Worm (Caenorhabditis elegans): Measurements from ENCODE around the gene T26E4.3.
"Not testable (repeated sequence)": the region's sequence is repeated elsewhere in the genome, so short reads cannot be mapped to it uniquely, and the experiment has no call there.

Gene T26E4.3

DNA sequence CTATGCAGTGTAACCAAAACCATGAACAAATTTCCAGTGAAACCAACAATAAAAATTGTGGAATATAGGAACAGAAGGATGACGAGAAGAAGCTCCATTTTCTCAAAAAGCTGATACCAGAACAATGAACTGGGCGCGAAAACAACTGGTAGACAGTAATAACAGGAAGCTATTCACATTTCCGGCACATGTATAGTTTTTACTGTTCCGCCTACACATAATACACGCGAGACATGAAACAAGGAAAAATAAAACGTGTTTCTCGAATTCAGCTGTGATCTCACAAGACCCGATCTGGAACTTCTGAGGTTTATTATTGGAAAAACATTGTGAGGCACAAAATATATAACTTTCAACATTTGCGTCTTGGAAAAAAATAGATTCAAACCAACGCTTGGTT is 26.9 kb downstream of the T26E4.3 start, which contains the start of gene srsx-36:
TSS of gene srsx-36 (minus strand) at position 101 of the 400 bp plus-strand sequence.
- TF ChIP-seq flt-1 (GFP tag; IDR thresholded peaks at IDR 0.05): no peak
- TF ChIP-seq med-1 (GFP tag; optimal IDR thresholded peaks at IDR 0.05; ENCODE audit: insufficient read depth): no peak
- no peak for TF ChIP-seq ztf-29 (GFP tag; IDR thresholded peaks at IDR 0.05)
- TF ChIP-seq ztf-23 (GFP tag; IDR thresholded peaks at IDR 0.05): no peak
- no peak for TF ChIP-seq klf-2 (GFP tag; conservative IDR thresholded peaks at IDR 0.05)
- TF ChIP-seq tab-1 (GFP tag; IDR thresholded peaks at IDR 0.05): no peak
- no peak for TF ChIP-seq T22C8.4 (GFP tag; IDR thresholded peaks at IDR 0.05)
- no peak for TF ChIP-seq cog-1 (tag; optimal IDR thresholded peaks at IDR 0.05)

DNA sequence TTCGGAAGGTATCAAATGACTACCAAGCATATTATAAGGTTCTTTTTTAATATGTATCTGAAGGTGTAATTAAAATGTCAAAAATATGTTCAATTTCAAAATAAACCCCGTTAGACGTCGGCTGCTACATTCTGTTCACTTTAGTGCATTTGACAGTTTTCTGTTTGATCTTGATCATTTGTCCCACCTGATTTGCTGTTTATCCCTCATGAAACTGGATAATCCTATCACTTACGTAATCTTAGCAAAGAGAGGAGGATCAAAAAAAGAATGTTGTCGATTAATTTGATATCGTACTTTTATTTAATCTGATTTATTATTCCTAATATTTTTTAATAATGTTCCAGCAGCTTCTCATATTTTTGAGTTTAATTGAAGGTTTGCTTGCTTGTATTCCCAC is 27.9 kb downstream of the T26E4.3 start, which contains the start of gene F54B8.1:
TSS of gene F54B8.1 (plus strand) at position 301 of the 400 bp plus-strand sequence.
- no peak for TF ChIP-seq klf-2 (GFP tag; conservative IDR thresholded peaks at IDR 0.05)
- no peak for TF ChIP-seq ztf-23 (GFP tag; IDR thresholded peaks at IDR 0.05)
- no peak for TF ChIP-seq flt-1 (GFP tag; IDR thresholded peaks at IDR 0.05)

DNA sequence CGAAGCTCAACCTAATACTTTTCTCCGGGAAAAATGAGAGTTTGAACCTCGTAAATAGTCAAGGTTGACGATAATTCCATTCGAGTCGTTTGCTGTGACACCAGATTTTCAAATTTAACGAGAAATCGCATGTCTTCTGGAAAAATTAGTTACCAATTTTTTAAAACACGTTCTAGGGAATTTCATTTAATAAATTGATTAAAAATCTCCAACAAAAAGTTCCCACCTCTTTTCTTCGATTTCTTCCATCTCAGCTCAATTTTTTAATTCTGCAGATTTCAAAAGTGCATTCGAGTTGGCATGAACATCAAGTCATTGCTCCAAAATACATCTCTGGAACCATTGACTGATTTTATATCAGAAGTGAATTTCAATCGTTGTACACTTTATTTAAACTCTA is 29.4 kb downstream of the T26E4.3 start, which contains the start of gene nhr-282:
TSS of gene nhr-282 (plus strand) at position 301 of the 400 bp plus-strand sequence.
- not testable (repeated sequence) for TF ChIP-seq cog-1 (tag; optimal IDR thresholded peaks at IDR 0.05); T22C8.4 (GFP tag; IDR thresholded peaks at IDR 0.05); flt-1 (GFP tag; IDR thresholded peaks at IDR 0.05)

- TF ChIP-seq tab-1 (GFP tag; IDR thresholded peaks at IDR 0.05) (no peak), ref-1 (GFP tag; conservative IDR thresholded peaks at IDR 0.05) (no peak), cog-1 (tag; optimal IDR thresholded peaks at IDR 0.05) (no peak), ztf-23 (GFP tag; IDR thresholded peaks at IDR 0.05) (no peak), flt-1 (GFP tag; IDR thresholded peaks at IDR 0.05) (no peak), klf-2 (GFP tag; conservative IDR thresholded peaks at IDR 0.05) (no peak), med-1 (GFP tag; optimal IDR thresholded peaks at IDR 0.05; ENCODE audit: insufficient read depth) (no peak), T22C8.4 (GFP tag; IDR thresholded peaks at IDR 0.05) (no peak), ztf-29 (GFP tag; IDR thresholded peaks at IDR 0.05) (no peak)
Measured at ce11 chrV:15815962-15816432, 33.4 kb downstream of the T26E4.3 start, which contains the start of the genes fbxa-69 and F54B8.4. TSS of gene fbxa-69 (minus strand) at chrV:15815971. TSS of gene F54B8.4 (plus strand) at chrV:15816382.

- TF ChIP-seq cog-1 (tag; optimal IDR thresholded peaks at IDR 0.05): no peak
- no peak for TF ChIP-seq ztf-29 (GFP tag; IDR thresholded peaks at IDR 0.05)
- TF ChIP-seq tab-1 (GFP tag; IDR thresholded peaks at IDR 0.05): no peak
- TF ChIP-seq ztf-23 (GFP tag; IDR thresholded peaks at IDR 0.05): no peak
- no peak for TF ChIP-seq T22C8.4 (GFP tag; IDR thresholded peaks at IDR 0.05)
- no peak for TF ChIP-seq med-1 (GFP tag; optimal IDR thresholded peaks at IDR 0.05; ENCODE audit: insufficient read depth)
- no peak for TF ChIP-seq klf-2 (GFP tag; conservative IDR thresholded peaks at IDR 0.05)
- TF ChIP-seq flt-1 (GFP tag; IDR thresholded peaks at IDR 0.05): no peak
- TF ChIP-seq ref-1 (GFP tag; conservative IDR thresholded peaks at IDR 0.05): no peak
Measured at ce11 chrV:15817746-15818145, 35.2 kb downstream of the T26E4.3 start, which contains the start of gene abf-3. TSS of gene abf-3 (minus strand) at chrV:15817846.

- TF ChIP-seq med-1 (GFP tag; optimal IDR thresholded peaks at IDR 0.05; ENCODE audit: insufficient read depth) (no peak), cog-1 (tag; optimal IDR thresholded peaks at IDR 0.05) (no peak), ztf-29 (GFP tag; IDR thresholded peaks at IDR 0.05) (no peak), ztf-23 (GFP tag; IDR thresholded peaks at IDR 0.05) (no peak), tab-1 (GFP tag; IDR thresholded peaks at IDR 0.05) (no peak), klf-2 (GFP tag; conservative IDR thresholded peaks at IDR 0.05) (no peak), flt-1 (GFP tag; IDR thresholded peaks at IDR 0.05) (no peak), T22C8.4 (GFP tag; IDR thresholded peaks at IDR 0.05) (no peak), ref-1 (GFP tag; conservative IDR thresholded peaks at IDR 0.05) (no peak)
Measured at ce11 chrV:15819983-15820382, 37.4 kb downstream of the T26E4.3 start, which contains the start of gene srbc-48. TSS of gene srbc-48 (plus strand) at chrV:15820283.

- TF ChIP-seq med-1 (GFP tag; optimal IDR thresholded peaks at IDR 0.05; ENCODE audit: insufficient read depth) (no peak), ztf-23 (GFP tag; IDR thresholded peaks at IDR 0.05) (no peak), ref-1 (GFP tag; conservative IDR thresholded peaks at IDR 0.05) (no peak), klf-2 (GFP tag; conservative IDR thresholded peaks at IDR 0.05) (no peak), flt-1 (GFP tag; IDR thresholded peaks at IDR 0.05) (no peak), T22C8.4 (GFP tag; IDR thresholded peaks at IDR 0.05) (no peak), cog-1 (tag; optimal IDR thresholded peaks at IDR 0.05) (no peak), tab-1 (GFP tag; IDR thresholded peaks at IDR 0.05) (no peak), ztf-29 (GFP tag; IDR thresholded peaks at IDR 0.05) (no peak)
Measured at ce11 chrV:15821398-15821797, 38.8 kb downstream of the T26E4.3 start, which contains the start of gene srbc-49. TSS of gene srbc-49 (plus strand) at chrV:15821698.

- TF ChIP-seq T22C8.4 (GFP tag; IDR thresholded peaks at IDR 0.05): no peak
- no peak for TF ChIP-seq ztf-29 (GFP tag; IDR thresholded peaks at IDR 0.05)
- TF ChIP-seq tab-1 (GFP tag; IDR thresholded peaks at IDR 0.05): no peak
- TF ChIP-seq klf-2 (GFP tag; conservative IDR thresholded peaks at IDR 0.05): no peak
- no peak for TF ChIP-seq cog-1 (tag; optimal IDR thresholded peaks at IDR 0.05)
- TF ChIP-seq ztf-23 (GFP tag; IDR thresholded peaks at IDR 0.05): no peak
- no peak for TF ChIP-seq ref-1 (GFP tag; conservative IDR thresholded peaks at IDR 0.05)
- TF ChIP-seq med-1 (GFP tag; optimal IDR thresholded peaks at IDR 0.05; ENCODE audit: insufficient read depth): no peak
- no peak for TF ChIP-seq flt-1 (GFP tag; IDR thresholded peaks at IDR 0.05)
Measured at ce11 chrV:15824866-15825265, 42.3 kb downstream of the T26E4.3 start, which contains the start of gene srbc-50. TSS of gene srbc-50 (minus strand) at chrV:15824966.

DNA sequence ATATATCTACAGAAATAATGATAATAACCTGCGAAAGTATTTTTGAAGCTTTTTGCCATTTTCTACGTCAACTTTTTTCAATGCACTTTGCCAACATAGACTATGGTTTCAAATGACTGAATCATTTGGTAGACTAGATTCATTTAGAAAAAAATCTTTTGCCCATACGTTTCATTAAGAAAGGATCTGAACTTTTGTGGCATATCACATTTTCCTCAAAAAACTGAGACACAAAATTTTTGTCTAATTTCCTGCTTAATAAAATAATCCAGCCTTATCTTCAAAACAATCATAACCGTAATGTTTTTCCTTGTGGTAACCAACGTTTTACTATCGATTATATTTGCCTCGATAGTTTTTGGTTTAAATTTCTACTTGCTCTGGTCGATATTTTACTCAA is 43.5 kb downstream of the T26E4.3 start, which contains the start of gene srbc-51:
TSS of gene srbc-51 (plus strand) at position 301 of the 400 bp plus-strand sequence.
- no peak for TF ChIP-seq T22C8.4 (GFP tag; IDR thresholded peaks at IDR 0.05)
- no peak for TF ChIP-seq tab-1 (GFP tag; IDR thresholded peaks at IDR 0.05)
- TF ChIP-seq ztf-23 (GFP tag; IDR thresholded peaks at IDR 0.05): no peak
- no peak for TF ChIP-seq klf-2 (GFP tag; conservative IDR thresholded peaks at IDR 0.05)
- no peak for TF ChIP-seq ref-1 (GFP tag; conservative IDR thresholded peaks at IDR 0.05)
- TF ChIP-seq ztf-29 (GFP tag; IDR thresholded peaks at IDR 0.05): no peak
- no peak for TF ChIP-seq cog-1 (tag; optimal IDR thresholded peaks at IDR 0.05)
- no peak for TF ChIP-seq flt-1 (GFP tag; IDR thresholded peaks at IDR 0.05)
- no peak for TF ChIP-seq med-1 (GFP tag; optimal IDR thresholded peaks at IDR 0.05; ENCODE audit: insufficient read depth)

Measured in whole organism, midembryonic.